Fruit fly (Drosophila melanogaster) whole organism, embryonic: ENCODE results near the gene CG42759.

Source experiments
- Side ChIP-seq: fragments of 200-800 bp; sonication (Bioruptor generic); optimal IDR thresholded peaks from 2 replicates; lab custom pipeline; 2016; ENCODE audit warnings: missing biosample characterization, missing genetic modification characterization
- ttk ChIP-seq: fragments of 200-800 bp; sonication (Bioruptor generic); IDR thresholded peaks from 2 replicates; pipeline ENCODE4 v2.1.2; 2022; ENCODE audit warnings: missing biosample characterization, missing genetic modification characterization

DNA sequence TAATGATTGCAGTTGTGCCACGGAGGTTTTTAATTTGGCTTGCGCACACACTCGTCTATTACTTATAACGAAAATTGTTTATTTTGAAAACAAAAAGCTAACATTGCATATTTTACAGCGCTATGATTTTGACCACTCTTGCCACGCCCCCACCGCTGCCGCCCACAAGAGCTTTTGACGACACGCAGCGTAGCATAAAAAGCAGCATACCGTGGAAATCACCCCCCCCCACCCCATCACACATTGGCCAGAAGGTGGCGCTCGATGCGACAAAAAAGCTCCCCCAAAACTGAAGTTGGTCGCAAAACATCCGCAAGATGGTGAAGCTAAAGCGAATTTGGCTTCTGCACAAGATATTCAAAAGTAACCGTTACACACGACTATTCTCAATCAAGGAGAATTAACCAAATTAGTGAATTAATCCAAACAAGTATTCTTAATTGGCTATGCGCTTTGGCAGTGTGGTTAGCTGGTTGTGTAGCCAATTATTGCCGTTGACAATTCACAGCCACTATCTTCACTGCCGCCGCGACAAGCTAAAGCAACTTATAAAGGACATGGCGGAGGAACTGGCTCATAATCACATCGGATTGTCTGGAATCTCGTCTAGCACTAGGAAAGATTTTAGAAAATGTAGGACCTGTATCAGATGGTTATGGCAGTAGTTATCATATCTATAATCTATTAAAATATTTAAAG is 42.2 kb upstream of the CG42759 start:
- 0 out of 2 replicates have a peak, but pooled peaks have one; percentile 21 for TF ChIP-seq ttk (GFP tag; lab: Robert Waterston, UW)
- TF ChIP-seq Side (GFP tag; lab: Kevin White, UChicago): peak; percentile 63
